Fruit fly (Drosophila melanogaster): ENCODE results near the gene CG4199.

Gene CG4199

dm6 chrX:2070708-2071063 lies 2.6 kb downstream of the CG4199 start:
- no peak for TF ChIP-seq D1 (tag; optimal IDR thresholded peaks at IDR 0.05)
- TF ChIP-seq CG9948 (tag; optimal IDR thresholded peaks at IDR 0.05) = peak; percentile 52
- peak; percentile 28 for TF ChIP-seq Snoo (tag; optimal IDR thresholded peaks at IDR 0.05)
- peak; percentile 11 for TF ChIP-seq CG34367 (tag; optimal IDR thresholded peaks at IDR 0.05)
- no peak for TF ChIP-seq Pif1B (GFP tag; optimal IDR thresholded peaks at IDR 0.05)
- TF ChIP-seq CG13204 (GFP tag; optimal IDR thresholded peaks at IDR 0.05) = no peak
- peak; percentile 53; the same call in 1 of the 2 replicates for TF ChIP-seq CG12605 (GFP tag; IDR thresholded peaks at IDR 0.05)
- TF ChIP-seq CG17806 (tag; optimal IDR thresholded peaks at IDR 0.05) = peak; percentile 37
- peak; percentile 65; the same call in 2 of the 3 replicates for TF ChIP-seq CG4496 (GFP tag; IDR thresholded peaks at IDR 0.05)
- peak; percentile 84 for TF ChIP-seq CG32121 (GFP tag; IDR thresholded peaks at IDR 0.05)
- no peak for TF ChIP-seq EcR (GFP tag; optimal IDR thresholded peaks at IDR 0.05)
- peak; percentile 72 for TF ChIP-seq CG8301 (tag; optimal IDR thresholded peaks at IDR 0.05)
- 0 out of 2 replicates have a peak, but pooled peaks have one; percentile 20 for TF ChIP-seq rn (GFP tag; IDR thresholded peaks at IDR 0.05)
- no peak for TF ChIP-seq gl (tag; optimal IDR thresholded peaks at IDR 0.05)
- TF ChIP-seq Ets98B (GFP tag; IDR thresholded peaks at IDR 0.05) = peak; percentile 75
- peak; percentile 80 for TF ChIP-seq fd96Ca (GFP tag; IDR thresholded peaks at IDR 0.05)
- TF ChIP-seq CG10348 (GFP tag; IDR thresholded peaks at IDR 0.05) = peak; percentile 41; the same call in 1 of the 2 replicates
- TF ChIP-seq CG8159 (tag; optimal IDR thresholded peaks at IDR 0.05) = peak; percentile 40
- TF ChIP-seq CG14655 (GFP tag; optimal IDR thresholded peaks at IDR 0.05) = no peak
- TF ChIP-seq CG15710 (tag; optimal IDR thresholded peaks at IDR 0.05) = peak; percentile 40
- TF ChIP-seq Pif1A (GFP tag; optimal IDR thresholded peaks at IDR 0.05) = no peak

dm6 chrX:2069787-2070707 lies 3.2 kb downstream of the CG4199 start:
- no peak for TF ChIP-seq rn (GFP tag; IDR thresholded peaks at IDR 0.05)
- no peak for TF ChIP-seq CG8301 (tag; optimal IDR thresholded peaks at IDR 0.05)
- TF ChIP-seq D1 (tag; optimal IDR thresholded peaks at IDR 0.05) = no peak
- no peak for TF ChIP-seq Ets98B (GFP tag; IDR thresholded peaks at IDR 0.05)
- no peak for TF ChIP-seq CG8159 (tag; optimal IDR thresholded peaks at IDR 0.05)
- TF ChIP-seq CG4496 (GFP tag; IDR thresholded peaks at IDR 0.05) = no peak
- TF ChIP-seq CG12605 (GFP tag; IDR thresholded peaks at IDR 0.05) = no peak
- TF ChIP-seq CG32121 (GFP tag; IDR thresholded peaks at IDR 0.05) = no peak
- TF ChIP-seq EcR (GFP tag; optimal IDR thresholded peaks at IDR 0.05) = no peak

dm6 chrX:2068292-2068691 lies 5.0 kb downstream of the CG4199 start, which contains the start of gene CG4194:
Gene CG4194, plus strand, starts transcription at chrX:2068592.
- no peak for TF ChIP-seq CG13204 (GFP tag; optimal IDR thresholded peaks at IDR 0.05)
- TF ChIP-seq CG34367 (tag; optimal IDR thresholded peaks at IDR 0.05) = no peak
- TF ChIP-seq CG12605 (GFP tag; IDR thresholded peaks at IDR 0.05) = no peak
- no peak for TF ChIP-seq CG8301 (tag; optimal IDR thresholded peaks at IDR 0.05)
- TF ChIP-seq CG15710 (tag; optimal IDR thresholded peaks at IDR 0.05) = no peak
- TF ChIP-seq Ets98B (GFP tag; IDR thresholded peaks at IDR 0.05) = no peak
- no peak for TF ChIP-seq CG17806 (tag; optimal IDR thresholded peaks at IDR 0.05)
- no peak for TF ChIP-seq Pif1A (GFP tag; optimal IDR thresholded peaks at IDR 0.05)
- TF ChIP-seq gl (tag; optimal IDR thresholded peaks at IDR 0.05) = no peak
- no peak for TF ChIP-seq CG10348 (GFP tag; IDR thresholded peaks at IDR 0.05)
- TF ChIP-seq EcR (GFP tag; optimal IDR thresholded peaks at IDR 0.05) = no peak

dm6 chrX:2066259-2066658 lies 7.0 kb downstream of the CG4199 start, which contains the start of gene CG14054:
Gene CG14054, minus strand, starts transcription at chrX:2066359.
- TF ChIP-seq CG8159 (tag; optimal IDR thresholded peaks at IDR 0.05) (no peak), Ets98B (GFP tag; IDR thresholded peaks at IDR 0.05) (no peak), CG34367 (tag; optimal IDR thresholded peaks at IDR 0.05) (no peak), Pif1A (GFP tag; optimal IDR thresholded peaks at IDR 0.05) (no peak), CG15710 (tag; optimal IDR thresholded peaks at IDR 0.05) (no peak), CG13204 (GFP tag; optimal IDR thresholded peaks at IDR 0.05) (no peak), D1 (tag; optimal IDR thresholded peaks at IDR 0.05) (no peak), Pif1B (GFP tag; optimal IDR thresholded peaks at IDR 0.05) (no peak), CG10348 (GFP tag; IDR thresholded peaks at IDR 0.05) (no peak)

dm6 chrX:2065073-2065472 lies 8.2 kb downstream of the CG4199 start, which contains the start of gene CG4281:
Gene CG4281, minus strand, starts transcription at chrX:2065142.
- TF ChIP-seq CG9948 (tag; optimal IDR thresholded peaks at IDR 0.05) = no peak
- no peak for TF ChIP-seq CG8159 (tag; optimal IDR thresholded peaks at IDR 0.05)
- no peak for TF ChIP-seq CG10348 (GFP tag; IDR thresholded peaks at IDR 0.05)
- TF ChIP-seq CG13204 (GFP tag; optimal IDR thresholded peaks at IDR 0.05) = no peak
- TF ChIP-seq CG4496 (GFP tag; IDR thresholded peaks at IDR 0.05) = no peak
- TF ChIP-seq CG14655 (GFP tag; optimal IDR thresholded peaks at IDR 0.05) = no peak
- no peak for TF ChIP-seq CG12605 (GFP tag; IDR thresholded peaks at IDR 0.05)
- no peak for TF ChIP-seq Ets98B (GFP tag; IDR thresholded peaks at IDR 0.05)
- no peak for TF ChIP-seq CG34367 (tag; optimal IDR thresholded peaks at IDR 0.05)
- TF ChIP-seq Pif1B (GFP tag; optimal IDR thresholded peaks at IDR 0.05) = no peak
- TF ChIP-seq rn (GFP tag; IDR thresholded peaks at IDR 0.05) = no peak
- TF ChIP-seq fd96Ca (GFP tag; IDR thresholded peaks at IDR 0.05) = no peak
- no peak for TF ChIP-seq Snoo (tag; optimal IDR thresholded peaks at IDR 0.05)
- no peak for TF ChIP-seq Pif1A (GFP tag; optimal IDR thresholded peaks at IDR 0.05)
- TF ChIP-seq gl (tag; optimal IDR thresholded peaks at IDR 0.05) = no peak
- no peak for TF ChIP-seq CG17806 (tag; optimal IDR thresholded peaks at IDR 0.05)
- no peak for TF ChIP-seq CG32121 (GFP tag; IDR thresholded peaks at IDR 0.05)

- TF ChIP-seq CG8301 (tag; optimal IDR thresholded peaks at IDR 0.05) (no peak), CG4496 (GFP tag; IDR thresholded peaks at IDR 0.05) (peak; percentile 31; the same call in 1 of the 3 replicates)
These were observed 11.4 kb downstream of the CG4199 start, which contains the start of gene Sik2 for dm6 chrX:2061849-2062248. Gene Sik2, minus strand, starts transcription at chrX:2061915.

All from whole organism, pupa.